Worm (Caenorhabditis elegans) whole organism, early embryonic: ENCODE results near the gene F35H10.10.

Experiments used
- F13C5.2 ChIP-seq: sonication (generic microtip); optimal IDR thresholded peaks from 2 replicates; lab custom pipeline; 2017; ENCODE audit warnings: mild to moderate bottlenecking, missing genetic modification characterization, inconsistent platforms, missing compliant biosample characterization
- aly-1 ChIP-seq: sonication (generic microtip); optimal IDR thresholded peaks from 2 replicates; lab custom pipeline; 2016; ENCODE audit warnings: missing genetic modification characterization, missing compliant biosample characterization
- hmbx-1 ChIP-seq: sonication (generic microtip); optimal IDR thresholded peaks from 2 replicates; lab custom pipeline; 2016; ENCODE audit warnings: mild to moderate bottlenecking, missing genetic modification characterization, missing compliant biosample characterization
- pes-1 ChIP-seq: fragments of 200-800 bp; sonication (Bioruptor generic); IDR thresholded peaks from 2 replicates; pipeline ENCODE4 v1.3.6; 2022; ENCODE audit warnings: missing genetic modification reagents, missing genetic modification characterization, missing compliant biosample characterization

DNA sequence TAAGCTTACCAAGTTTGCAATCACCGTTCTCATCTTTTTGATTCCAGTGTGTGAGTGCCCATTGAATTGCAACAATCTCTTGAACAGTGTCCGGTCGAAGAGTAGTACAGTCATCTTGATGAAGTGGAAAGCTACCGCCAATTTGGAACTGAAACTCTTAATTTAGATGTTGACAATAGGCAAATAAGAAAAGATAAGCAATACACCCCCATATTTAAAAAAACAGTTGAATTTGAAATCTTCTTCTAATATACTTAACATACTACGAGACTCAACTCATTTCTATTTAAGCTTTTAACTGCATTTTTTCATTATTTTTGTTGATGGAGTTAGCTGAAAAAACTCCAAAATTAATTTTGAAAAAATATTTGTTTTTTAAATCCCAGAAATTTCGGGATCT lies 641 bp downstream of the F35H10.10 start:
- no peak for TF ChIP-seq pes-1 (GFP tag; lab: Robert Waterston, UW)
- TF ChIP-seq hmbx-1 (tag; lab: Kevin White, UChicago): no peak
- no peak for TF ChIP-seq F13C5.2
- TF ChIP-seq aly-1: no peak
